Fruit fly (Drosophila melanogaster) whole organism, pupa: Measurements from ENCODE around the gene CG15059.

Experiments
- CG4496 ChIP-seq: fragments of 200-800 bp; sonication (Bioruptor generic); IDR thresholded peaks from 3 replicates; pipeline ENCODE4 v1.3.6; 2022; ENCODE audit warnings: missing biosample characterization, missing genetic modification characterization

The CG15059 gene

dm6 chrX:18208930-18209477 lies 50.3 kb downstream of the CG15059 start, which contains the start of gene Him:
Gene Him, plus strand, starts transcription at chrX:18209427.
- no peak for TF ChIP-seq CG4496 (GFP tag; lab: Robert Waterston, UW)
- TF ChIP-seq, all 21 proteins: peak for 0
